Worm (Caenorhabditis elegans) whole organism, mixed stage, embryonic: Measurements from ENCODE around the gene EGAP2.2.

Experiments
- bed-3 ChIP-seq: fragments of 200-800 bp; sonication (Bioruptor generic); optimal IDR thresholded peaks from 3 replicates; lab custom pipeline; 2018; ENCODE audit warnings: mild to moderate bottlenecking, missing genetic modification characterization, moderate library complexity, missing compliant biosample characterization
- ceh-43 ChIP-seq: fragments of 200-800 bp; sonication (Bioruptor generic); optimal IDR thresholded peaks from 2 replicates; lab custom pipeline; 2018; ENCODE audit warnings: mild to moderate bottlenecking, missing genetic modification characterization, moderate library complexity, missing compliant biosample characterization
- ces-1 ChIP-seq: fragments of 150-350 bp; optimal IDR thresholded peaks from 2 replicates; lab custom pipeline; 2014; ENCODE audit warnings: missing biosample characterization, missing genetic modification reagents, missing genetic modification characterization
- cnd-1 ChIP-seq: fragments of 200-800 bp; sonication (Bioruptor generic); optimal IDR thresholded peaks from 2 replicates; lab custom pipeline; 2018; ENCODE audit warnings: mild to moderate bottlenecking, missing genetic modification characterization, missing compliant biosample characterization
- elt-1 ChIP-seq: sonication (generic microtip); optimal IDR thresholded peaks from 2 replicates; lab custom pipeline; 2017; ENCODE audit warnings: missing genetic modification characterization, mild to moderate bottlenecking, missing compliant biosample characterization, antibody characterized with exemption, moderate library complexity, borderline replicate concordance; ENCODE audit not compliant: insufficient read depth
- elt-3 ChIP-seq: fragments of 150-350 bp; optimal IDR thresholded peaks from 2 replicates; lab custom pipeline; 2014; ENCODE audit warnings: missing biosample characterization, missing genetic modification characterization
- ham-2 ChIP-seq: fragments of 200-800 bp; sonication (Bioruptor generic); optimal IDR thresholded peaks from 2 replicates; lab custom pipeline; 2018; ENCODE audit warnings: mild to moderate bottlenecking, missing genetic modification characterization, missing compliant biosample characterization
- hlh-1 ChIP-seq: fragments of 150-350 bp; optimal IDR thresholded peaks from 2 replicates; lab custom pipeline; 2014; ENCODE audit warnings: missing biosample characterization, missing genetic modification reagents, missing genetic modification characterization
- lin-13 ChIP-seq: fragments of 150-350 bp; optimal IDR thresholded peaks from 2 replicates; lab custom pipeline; 2014; ENCODE audit warnings: missing biosample characterization, missing genetic modification characterization
- lin-32 ChIP-seq: fragments of 200-800 bp; sonication (Bioruptor generic); optimal IDR thresholded peaks from 2 replicates; lab custom pipeline; 2018; ENCODE audit warnings: mild to moderate bottlenecking, missing genetic modification characterization, missing compliant biosample characterization
- lsy-2 ChIP-seq: fragments of 150-350 bp; optimal IDR thresholded peaks from 2 replicates; lab custom pipeline; 2014; ENCODE audit warnings: missing biosample characterization, missing genetic modification characterization
- mab-5 ChIP-seq: fragments of 150-350 bp; optimal IDR thresholded peaks from 2 replicates; lab custom pipeline; 2014; ENCODE audit warnings: missing biosample characterization, missing genetic modification characterization
- nhr-2 ChIP-seq: fragments of 150-350 bp; optimal IDR thresholded peaks from 2 replicates; lab custom pipeline; 2014; ENCODE audit warnings: missing biosample characterization, missing genetic modification characterization
- nhr-237 ChIP-seq: fragments of 150-350 bp; optimal IDR thresholded peaks from 2 replicates; lab custom pipeline; 2014; ENCODE audit warnings: missing biosample characterization, missing genetic modification characterization
- nhr-28 ChIP-seq: fragments of 150-350 bp; optimal IDR thresholded peaks from 2 replicates; lab custom pipeline; 2014; ENCODE audit warnings: missing biosample characterization, missing genetic modification characterization
- pha-4 ChIP-seq: fragments of 150-350 bp; optimal IDR thresholded peaks from 2 replicates; lab custom pipeline; 2018; ENCODE audit warnings: missing biosample characterization, missing genetic modification reagents, missing genetic modification characterization
- snpc-4 ChIP-seq: fragments of 150-350 bp; optimal IDR thresholded peaks from 2 replicates; lab custom pipeline; 2014; ENCODE audit warnings: missing biosample characterization, missing genetic modification characterization
- sptf-1 ChIP-seq: sonication (generic microtip); optimal IDR thresholded peaks from 2 replicates; lab custom pipeline; 2017; ENCODE audit warnings: mild to moderate bottlenecking, missing genetic modification characterization, moderate library complexity, missing compliant biosample characterization
- tbx-8 ChIP-seq: fragments of 200-800 bp; sonication (Bioruptor generic); optimal IDR thresholded peaks from 2 replicates; lab custom pipeline; 2018; ENCODE audit warnings: mild to moderate bottlenecking, missing genetic modification characterization, moderate library complexity, missing compliant biosample characterization
- unc-62 ChIP-seq: fragments of 150-350 bp; optimal IDR thresholded peaks from 2 replicates; lab custom pipeline; 2014; ENCODE audit warnings: missing biosample characterization, missing genetic modification reagents, missing genetic modification characterization
- zip-8 ChIP-seq: fragments of 150-350 bp; optimal IDR thresholded peaks from 2 replicates; lab custom pipeline; 2014; ENCODE audit warnings: missing biosample characterization, missing genetic modification characterization

Gene EGAP2.2

ce11 chrII:5182451-5182850 is 47.2 kb upstream of the EGAP2.2 start:
- TF ChIP-seq lin-32 (GFP tag; lab: Kevin White, UChicago), result no peak
- peak; percentile 90 for TF ChIP-seq hlh-1 (tag; lab: Kevin White, UChicago)
- peak; percentile 52 for TF ChIP-seq unc-62 (GFP tag; lab: Kevin White, UChicago)

- TF ChIP-seq ces-1 (GFP tag; lab: Kevin White, UChicago), result no peak
- no peak for TF ChIP-seq lin-13 (tag; lab: Kevin White, UChicago)
- TF ChIP-seq, all 35 proteins: peak for 0
These were observed 46.5 kb upstream of the EGAP2.2 start for ce11 chrII:5183207-5183606.

ce11 chrII:5184661-5185545 is 44.8 kb upstream of the EGAP2.2 start:
- TF ChIP-seq elt-3 (tag; lab: Kevin White, UChicago) (no peak), lin-32 (GFP tag; lab: Kevin White, UChicago) (no peak), ceh-43 (GFP tag; lab: Kevin White, UChicago) (no peak)

- TF ChIP-seq bed-3 (GFP tag; lab: Kevin White, UChicago), result no peak
- TF ChIP-seq ces-1 (GFP tag; lab: Kevin White, UChicago), result no peak
- no peak for TF ChIP-seq nhr-28
These were observed 43.6 kb upstream of the EGAP2.2 start for ce11 chrII:5185955-5186539.

- no peak for TF ChIP-seq lin-32 (GFP tag; lab: Kevin White, UChicago)
- no peak for TF ChIP-seq ceh-43 (GFP tag; lab: Kevin White, UChicago)
- TF ChIP-seq tbx-8 (GFP tag; lab: Kevin White, UChicago), result no peak
- no peak for TF ChIP-seq lsy-2 (tag; lab: Kevin White, UChicago)
- no peak for TF ChIP-seq mab-5
- TF ChIP-seq elt-1, result no peak
- no peak for TF ChIP-seq zip-8 (tag; lab: Kevin White, UChicago)
- TF ChIP-seq nhr-28, result no peak
- no peak for TF ChIP-seq cnd-1 (tag; lab: Kevin White, UChicago)
These were observed 42.8 kb upstream of the EGAP2.2 start for ce11 chrII:5186870-5187269.

ce11 chrII:5187469-5187868 is 42.2 kb upstream of the EGAP2.2 start, which contains the start of gene crh-2:
Gene crh-2, minus strand, starts transcription at chrII:5187569.
- no peak for TF ChIP-seq mab-5

ce11 chrII:5187934-5188333 is 41.8 kb upstream of the EGAP2.2 start:
- TF ChIP-seq elt-3 (tag; lab: Kevin White, UChicago), result no peak
- TF ChIP-seq ham-2 (GFP tag; lab: Kevin White, UChicago), result no peak
- TF ChIP-seq pha-4 (tag; lab: Kevin White, UChicago), result no peak
- TF ChIP-seq sptf-1, result no peak
- TF ChIP-seq hlh-1 (tag; lab: Kevin White, UChicago), result no peak
- TF ChIP-seq nhr-237 (tag; lab: Kevin White, UChicago), result no peak
- TF ChIP-seq ces-1 (GFP tag; lab: Kevin White, UChicago), result no peak
- no peak for TF ChIP-seq nhr-2 (tag; lab: Kevin White, UChicago)
- no peak for TF ChIP-seq mab-5
- no peak for TF ChIP-seq tbx-8 (GFP tag; lab: Kevin White, UChicago)
- TF ChIP-seq snpc-4 (tag; lab: Kevin White, UChicago), result no peak

ce11 chrII:5191766-5192165 is 37.9 kb upstream of the EGAP2.2 start:
- TF ChIP-seq cnd-1 (tag; lab: Kevin White, UChicago), result no peak
- TF ChIP-seq ces-1 (GFP tag; lab: Kevin White, UChicago), result no peak
- no peak for TF ChIP-seq lin-32 (GFP tag; lab: Kevin White, UChicago)
- TF ChIP-seq mab-5, result no peak
